Fruit fly (Drosophila melanogaster): ENCODE measurements around the gene CG34398.

DNA sequence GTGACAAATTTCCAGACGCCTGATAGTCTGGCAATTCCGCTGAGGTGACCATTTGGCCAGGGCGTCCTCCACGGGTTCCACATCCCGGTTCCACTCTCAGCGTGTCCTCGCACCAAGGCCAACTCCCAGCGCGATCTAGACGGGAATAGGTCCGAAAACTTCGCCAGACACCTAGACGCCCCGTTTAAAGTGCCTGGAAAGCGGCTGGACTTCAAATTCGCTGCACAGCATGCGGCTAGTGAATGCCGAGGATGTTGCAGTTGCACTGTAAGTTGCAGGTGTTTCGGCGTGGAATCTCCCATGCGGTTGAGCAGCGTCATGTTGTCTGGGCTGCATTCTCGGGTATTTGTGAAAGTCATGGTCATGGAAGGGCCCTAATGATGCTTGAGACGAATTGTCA lies 49.4 kb upstream of the CG34398 start:
- no peak for TF ChIP-seq CG8478 (optimal IDR thresholded peaks at IDR 0.05)
- no peak for TF ChIP-seq CTCF (optimal IDR thresholded peaks at IDR 0.05)
